Worm (Caenorhabditis elegans) whole organism, early embryonic: Measurements from ENCODE around the gene Y116A8C.27.

ENCODE experiments used
- B0310.2 ChIP-seq: sonication (generic microtip); optimal IDR thresholded peaks from 2 replicates; lab custom pipeline; 2016; ENCODE audit warnings: mild to moderate bottlenecking, missing genetic modification characterization, missing compliant biosample characterization
- aly-1 ChIP-seq: sonication (generic microtip); optimal IDR thresholded peaks from 2 replicates; lab custom pipeline; 2016; ENCODE audit warnings: missing genetic modification characterization, missing compliant biosample characterization
- ama-1 ChIP-seq: fragments of 150-350 bp; optimal IDR thresholded peaks from 2 replicates; lab custom pipeline; 2014
- ceh-13 ChIP-seq: fragments of 200-800 bp; sonication (Bioruptor generic); optimal IDR thresholded peaks from 2 replicates; lab custom pipeline; 2018; ENCODE audit warnings: mild to moderate bottlenecking, missing genetic modification characterization, missing compliant biosample characterization
- ceh-36 ChIP-seq: sonication (generic microtip); optimal IDR thresholded peaks from 2 replicates; lab custom pipeline; 2016; ENCODE audit warnings: missing genetic modification characterization, inconsistent platforms, missing compliant biosample characterization
- flt-1 ChIP-seq: fragments of 200-800 bp; sonication (Bioruptor generic); IDR thresholded peaks from 2 replicates; pipeline ENCODE4 v1.3.6; 2022; ENCODE audit warnings: missing genetic modification characterization, missing compliant biosample characterization
- hmg-4 ChIP-seq: fragments of 200-800 bp; sonication (Bioruptor generic); optimal IDR thresholded peaks from 2 replicates; lab custom pipeline; 2018; ENCODE audit warnings: mild to moderate bottlenecking, missing genetic modification characterization, missing compliant biosample characterization
- pes-1 ChIP-seq: fragments of 200-800 bp; sonication (Bioruptor generic); IDR thresholded peaks from 2 replicates; pipeline ENCODE4 v1.3.6; 2022; ENCODE audit warnings: missing genetic modification reagents, missing genetic modification characterization, missing compliant biosample characterization
- scrt-1 ChIP-seq: fragments of 200-800 bp; sonication (Bioruptor generic); IDR thresholded peaks from 2 replicates; pipeline ENCODE4 v1.3.6; 2022; ENCODE audit warnings: missing genetic modification characterization, missing compliant biosample characterization
- tbx-11 ChIP-seq: fragments of 200-800 bp; sonication (Bioruptor generic); IDR thresholded peaks from 2 replicates; pipeline ENCODE4 v1.3.6; 2022; ENCODE audit warnings: missing genetic modification characterization, missing compliant biosample characterization
- tbx-37 ChIP-seq: fragments of 200-800 bp; sonication (Bioruptor generic); conservative IDR thresholded peaks from 2 replicates; pipeline ENCODE4 v1.3.6; 2022; ENCODE audit warnings: missing genetic modification reagents, missing genetic modification characterization, missing compliant biosample characterization

ce11 chrIV:17126512-17126911, 30.4 kb upstream of the Y116A8C.27 start:
- TF ChIP-seq hmg-4 (GFP tag; lab: Kevin White, UChicago): no peak
- no peak; the same call in 1 of the 2 replicates for TF ChIP-seq tbx-37 (GFP tag; lab: Robert Waterston, UW)
- TF ChIP-seq ama-1 (lab: Kevin White, UChicago): no peak
- TF ChIP-seq scrt-1 (GFP tag; lab: Robert Waterston, UW): no peak
- no peak for TF ChIP-seq pes-1
- no peak for TF ChIP-seq ceh-13 (GFP tag; lab: Kevin White, UChicago)
- TF ChIP-seq flt-1: no peak
- TF ChIP-seq tbx-11: no peak
- no peak for TF ChIP-seq aly-1 (tag; lab: Kevin White, UChicago)
- TF ChIP-seq B0310.2: no peak
- no peak for TF ChIP-seq ceh-36 (tag; lab: Kevin White, UChicago)
